Worm (Caenorhabditis elegans) whole organism, L3 larva: ENCODE measurements around the gene K02E2.6.

ENCODE experiments used
- aly-2 ChIP-seq: fragments of 150-350 bp; optimal IDR thresholded peaks from 2 replicates; lab custom pipeline; 2014; ENCODE audit warnings: missing biosample characterization, missing genetic modification characterization
- ceh-16 ChIP-seq: sonication (generic microtip); optimal IDR thresholded peaks from 2 replicates; lab custom pipeline; 2017; ENCODE audit warnings: missing biosample characterization, missing genetic modification characterization
- elt-3 ChIP-seq, 3 experiments: fragments of 150-350 bp in 1 of 3; sonication (generic microtip) in 2 of 3; optimal IDR thresholded peaks; 2 replicates in 2 of 3; 4 replicates in 1 of 3; lab custom pipeline; 2014 to 2017; ENCODE audit warnings: missing biosample characterization in 3 of 3, missing genetic modification characterization in 3 of 3
- lin-39 ChIP-seq: fragments of 150-350 bp; optimal IDR thresholded peaks from 2 replicates; lab custom pipeline; 2018; ENCODE audit warnings: missing biosample characterization, missing genetic modification reagents, missing genetic modification characterization
- mml-1 ChIP-seq: fragments of 150-350 bp; sonication (generic microtip); optimal IDR thresholded peaks from 3 replicates; lab custom pipeline; 2014; ENCODE audit warnings: missing biosample characterization, missing genetic modification characterization
- nfya-1 ChIP-seq: sonication (generic microtip); optimal IDR thresholded peaks from 2 replicates; lab custom pipeline; 2017; ENCODE audit warnings: missing genetic modification characterization, mild to moderate bottlenecking, missing compliant biosample characterization, antibody characterized with exemption, moderate library complexity; ENCODE audit not compliant: insufficient read depth
- nhr-23 ChIP-seq: fragments of 150-350 bp; optimal IDR thresholded peaks from 2 replicates; lab custom pipeline; 2014; ENCODE audit warnings: missing biosample characterization, missing genetic modification reagents, missing genetic modification characterization
- nhr-237 ChIP-seq: fragments of 150-350 bp; optimal IDR thresholded peaks from 2 replicates; lab custom pipeline; 2014; ENCODE audit warnings: missing biosample characterization, missing genetic modification characterization

ce11 chrV:20350382-20350781 lies 30.0 kb upstream of the K02E2.6 start:
- TF ChIP-seq mml-1 (tag; lab: Kevin White, UChicago) (no peak), elt-3 (tag; optimal IDR thresholded peaks at IDR 0.05; lab: Kevin White, UChicago) (no peak), lin-39 (tag; lab: Kevin White, UChicago) (no peak), nhr-23 (tag; lab: Kevin White, UChicago) (no peak), ceh-16 (tag; lab: Kevin White, UChicago) (no peak), aly-2 (tag; lab: Kevin White, UChicago) (no peak), nfya-1 (no peak), nhr-237 (tag; lab: Kevin White, UChicago) (no peak)
